Worm (Caenorhabditis elegans) whole organism, L3 larva: ENCODE results near the gene acdh-2.

Experiments
- ceh-28 ChIP-seq: fragments of 150-350 bp; optimal IDR thresholded peaks from 2 replicates; lab custom pipeline; 2014; ENCODE audit warnings: missing biosample characterization, missing genetic modification reagents, missing genetic modification characterization
- elt-1 ChIP-seq: fragments of 150-350 bp; optimal IDR thresholded peaks from 2 replicates; lab custom pipeline; 2014; ENCODE audit warnings: missing biosample characterization, missing genetic modification characterization
- lin-15B ChIP-seq: fragments of 150-350 bp; optimal IDR thresholded peaks from 2 replicates; lab custom pipeline; 2014; ENCODE audit warnings: missing biosample characterization, missing genetic modification characterization
- nfya-1 ChIP-seq: sonication (generic microtip); optimal IDR thresholded peaks from 2 replicates; lab custom pipeline; 2017; ENCODE audit warnings: missing genetic modification characterization, mild to moderate bottlenecking, missing compliant biosample characterization, antibody characterized with exemption, moderate library complexity; ENCODE audit not compliant: insufficient read depth
- nhr-11 ChIP-seq: fragments of 150-350 bp; optimal IDR thresholded peaks from 2 replicates; lab custom pipeline; 2014; ENCODE audit warnings: missing biosample characterization, missing genetic modification characterization
- nhr-12 ChIP-seq: fragments of 150-350 bp; optimal IDR thresholded peaks from 2 replicates; lab custom pipeline; 2014; ENCODE audit warnings: missing biosample characterization, missing genetic modification characterization
- nhr-237 ChIP-seq: fragments of 150-350 bp; optimal IDR thresholded peaks from 2 replicates; lab custom pipeline; 2014; ENCODE audit warnings: missing biosample characterization, missing genetic modification characterization
- nhr-25 ChIP-seq: sonication (generic microtip); optimal IDR thresholded peaks from 2 replicates; lab custom pipeline; 2017; ENCODE audit warnings: missing biosample characterization, missing genetic modification characterization
- nhr-43 ChIP-seq: sonication (generic microtip); optimal IDR thresholded peaks from 2 replicates; lab custom pipeline; 2016; ENCODE audit warnings: mild to moderate bottlenecking, missing genetic modification characterization, missing compliant biosample characterization; ENCODE audit not compliant: poor library complexity, severe bottlenecking
- nhr-76 ChIP-seq: fragments of 150-350 bp; sonication (generic microtip); optimal IDR thresholded peaks from 5 replicates; lab custom pipeline; 2014; ENCODE audit warnings: missing biosample characterization, missing genetic modification characterization
- sea-2 ChIP-seq: fragments of 150-350 bp; sonication (generic microtip); optimal IDR thresholded peaks from 4 replicates; lab custom pipeline; 2014; ENCODE audit warnings: missing biosample characterization, missing genetic modification reagents, missing genetic modification characterization
- snpc-4 ChIP-seq: fragments of 150-350 bp; optimal IDR thresholded peaks from 2 replicates; lab custom pipeline; 2014; ENCODE audit warnings: missing biosample characterization, missing genetic modification characterization
- unc-39 ChIP-seq: sonication (generic microtip); optimal IDR thresholded peaks from 4 replicates; lab custom pipeline; 2017; ENCODE audit warnings: missing biosample characterization, missing genetic modification characterization

DNA sequence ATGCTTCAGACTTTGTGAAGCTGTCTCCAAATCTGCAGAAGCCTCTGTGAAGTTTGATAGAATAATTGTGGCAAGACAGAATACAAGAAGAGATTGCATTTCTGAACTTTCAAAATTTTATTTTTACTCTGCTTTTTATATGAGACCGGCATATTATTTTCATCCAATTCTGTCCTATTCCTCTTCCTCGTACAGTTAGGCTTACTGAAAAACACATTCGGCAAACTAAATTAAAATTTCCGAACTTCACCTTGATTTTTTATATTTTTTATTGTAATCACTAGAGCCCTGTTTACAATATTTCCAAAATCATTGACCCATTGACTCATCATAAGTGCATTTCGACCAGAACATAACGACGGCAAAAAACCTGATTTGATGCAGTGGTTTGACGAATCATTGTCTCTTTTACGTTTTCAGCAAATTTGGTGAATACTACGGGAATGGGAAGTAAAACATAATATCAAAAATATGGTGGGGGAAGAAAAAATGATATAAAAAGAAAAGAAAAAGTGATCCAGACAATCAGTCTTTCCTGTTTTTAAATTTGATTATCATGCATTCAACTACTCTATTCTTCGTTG is 49.0 kb downstream of the acdh-2 start, which contains the start of the genes suex-1 and F12A10.9:
- TF ChIP-seq nhr-25 (tag; lab: Kevin White, UChicago) (no peak), unc-39 (no peak), nhr-237 (tag; lab: Kevin White, UChicago) (no peak), ceh-28 (tag; lab: Kevin White, UChicago) (no peak), nhr-12 (tag; lab: Kevin White, UChicago) (no peak), elt-1 (tag; lab: Kevin White, UChicago) (no peak), nhr-43 (tag; lab: Kevin White, UChicago) (no peak), nhr-76 (no peak), lin-15B (tag; lab: Kevin White, UChicago) (no peak), nfya-1 (tag; lab: Kevin White, UChicago) (no peak), sea-2 (no peak), snpc-4 (tag; lab: Kevin White, UChicago) (no peak), nhr-11 (no peak)
